Worm (Caenorhabditis elegans): ENCODE results near the gene F39H12.1.

Gene F39H12.1

ce11 chrX:810694-811093 is 23.9 kb upstream of the F39H12.1 start, which contains the start of gene F25E2.2:
F25E2.2 (minus strand) TSS chrX:810794.
- no peak for TF ChIP-seq hlh-1 (tag; optimal IDR thresholded peaks at IDR 0.05)
- TF ChIP-seq ztf-11 (tag; optimal IDR thresholded peaks at IDR 0.05): no peak
- no peak for TF ChIP-seq unc-62 (GFP tag; optimal IDR thresholded peaks at IDR 0.05)
- no peak for TF ChIP-seq drap-1 (GFP tag; optimal IDR thresholded peaks at IDR 0.05)
- no peak for TF ChIP-seq lin-13 (tag; optimal IDR thresholded peaks at IDR 0.05)
- no peak for TF ChIP-seq ces-1 (GFP tag; optimal IDR thresholded peaks at IDR 0.05)

- TF ChIP-seq hlh-1 (tag; optimal IDR thresholded peaks at IDR 0.05): peak; percentile 93
- peak; percentile 40 for TF ChIP-seq unc-120 (tag; optimal IDR thresholded peaks at IDR 0.05; ENCODE audit: poor library complexity, severe bottlenecking)
- no peak for TF ChIP-seq lsy-2 (tag; optimal IDR thresholded peaks at IDR 0.05)
Measured at ce11 chrX:812264-812663, 22.3 kb upstream of the F39H12.1 start.

- no peak for TF ChIP-seq sptf-1 (tag; optimal IDR thresholded peaks at IDR 0.05)
- no peak for TF ChIP-seq snpc-4 (tag; optimal IDR thresholded peaks at IDR 0.05)
- TF ChIP-seq ham-2 (GFP tag; optimal IDR thresholded peaks at IDR 0.05): no peak
- no peak for TF ChIP-seq flh-1 (GFP tag; optimal IDR thresholded peaks at IDR 0.05)
- TF ChIP-seq blmp-1 (tag; optimal IDR thresholded peaks at IDR 0.05): no peak
- TF ChIP-seq nhr-237 (tag; optimal IDR thresholded peaks at IDR 0.05): no peak
- TF ChIP-seq lin-13 (tag; optimal IDR thresholded peaks at IDR 0.05): no peak
- no peak for TF ChIP-seq elt-3 (tag; optimal IDR thresholded peaks at IDR 0.05)
- TF ChIP-seq mls-2 (tag; optimal IDR thresholded peaks at IDR 0.05): no peak
Measured at ce11 chrX:813063-813462, 21.5 kb upstream of the F39H12.1 start, which contains the start of gene F25E2.3. F25E2.3 (minus strand) TSS chrX:813163.

ce11 chrX:815929-816328 is 18.6 kb upstream of the F39H12.1 start, which contains the start of gene ifd-2:
ifd-2 (minus strand) TSS chrX:815929.
- TF ChIP-seq nhr-2 (tag; optimal IDR thresholded peaks at IDR 0.05) (no peak), mls-2 (tag; optimal IDR thresholded peaks at IDR 0.05) (no peak), ham-2 (GFP tag; optimal IDR thresholded peaks at IDR 0.05) (no peak), ces-1 (GFP tag; optimal IDR thresholded peaks at IDR 0.05) (no peak), ztf-11 (tag; optimal IDR thresholded peaks at IDR 0.05) (no peak), lin-32 (GFP tag; optimal IDR thresholded peaks at IDR 0.05) (no peak), hlh-1 (tag; optimal IDR thresholded peaks at IDR 0.05) (no peak), blmp-1 (tag; optimal IDR thresholded peaks at IDR 0.05) (no peak), nhr-237 (tag; optimal IDR thresholded peaks at IDR 0.05) (no peak), mab-5 (tag; optimal IDR thresholded peaks at IDR 0.05) (no peak), nhr-76 (tag; optimal IDR thresholded peaks at IDR 0.05) (no peak), zip-8 (tag; optimal IDR thresholded peaks at IDR 0.05) (no peak), M03D4.4 (tag; optimal IDR thresholded peaks at IDR 0.05) (no peak), lin-13 (tag; optimal IDR thresholded peaks at IDR 0.05) (no peak), unc-39 (tag; optimal IDR thresholded peaks at IDR 0.05) (no peak), ceh-39 (tag; optimal IDR thresholded peaks at IDR 0.05) (no peak), ceh-83 (GFP tag; optimal IDR thresholded peaks at IDR 0.05) (no peak), unc-62 (GFP tag; optimal IDR thresholded peaks at IDR 0.05) (no peak)

ce11 chrX:817984-818383 is 16.6 kb upstream of the F39H12.1 start:
- no peak for TF ChIP-seq lin-13 (tag; optimal IDR thresholded peaks at IDR 0.05)
- no peak for TF ChIP-seq nhr-2 (tag; optimal IDR thresholded peaks at IDR 0.05)
- TF ChIP-seq ceh-39 (tag; optimal IDR thresholded peaks at IDR 0.05): no peak
- no peak for TF ChIP-seq ceh-43 (GFP tag; optimal IDR thresholded peaks at IDR 0.05)
- TF ChIP-seq ham-2 (GFP tag; optimal IDR thresholded peaks at IDR 0.05): no peak

- TF ChIP-seq tbx-8 (GFP tag; optimal IDR thresholded peaks at IDR 0.05) (no peak), hlh-1 (tag; optimal IDR thresholded peaks at IDR 0.05) (no peak), unc-120 (tag; optimal IDR thresholded peaks at IDR 0.05; ENCODE audit: poor library complexity, severe bottlenecking) (no peak), M03D4.4 (tag; optimal IDR thresholded peaks at IDR 0.05) (no peak), ztf-11 (tag; optimal IDR thresholded peaks at IDR 0.05) (no peak), nhr-237 (tag; optimal IDR thresholded peaks at IDR 0.05) (no peak), unc-39 (tag; optimal IDR thresholded peaks at IDR 0.05) (no peak), mab-5 (tag; optimal IDR thresholded peaks at IDR 0.05) (no peak), nhr-2 (tag; optimal IDR thresholded peaks at IDR 0.05) (no peak), mep-1 (tag; optimal IDR thresholded peaks at IDR 0.05) (no peak), bed-3 (GFP tag; optimal IDR thresholded peaks at IDR 0.05) (no peak), elt-3 (tag; optimal IDR thresholded peaks at IDR 0.05) (no peak), sptf-1 (tag; optimal IDR thresholded peaks at IDR 0.05) (no peak), ham-2 (GFP tag; optimal IDR thresholded peaks at IDR 0.05) (no peak), drap-1 (GFP tag; optimal IDR thresholded peaks at IDR 0.05) (no peak)
Measured at ce11 chrX:823736-824135, 10.8 kb upstream of the F39H12.1 start.
